Worm (Caenorhabditis elegans) whole organism, late embryonic: ENCODE results near the gene D1053.4.

Experiments used
- C08G9.2 ChIP-seq: sonication (generic microtip); optimal IDR thresholded peaks from 2 replicates; lab custom pipeline; 2016; ENCODE audit warnings: mild to moderate bottlenecking, missing genetic modification characterization, moderate library complexity, missing compliant biosample characterization
- F13H6.1 ChIP-seq: sonication (generic microtip); optimal IDR thresholded peaks from 2 replicates; lab custom pipeline; 2016; ENCODE audit warnings: missing genetic modification characterization, missing compliant biosample characterization
- K02D7.2 ChIP-seq: sonication (generic microtip); optimal IDR thresholded peaks from 2 replicates; lab custom pipeline; 2017; ENCODE audit warnings: mild to moderate bottlenecking, missing genetic modification characterization, missing compliant biosample characterization
- K09A11.1 ChIP-seq: sonication (generic microtip); optimal IDR thresholded peaks from 2 replicates; lab custom pipeline; 2017; ENCODE audit warnings: antibody characterized with exemption, mild to moderate bottlenecking, missing genetic modification characterization, missing compliant biosample characterization; ENCODE audit not compliant: insufficient read depth
- ceh-14 ChIP-seq: sonication (generic microtip); optimal IDR thresholded peaks from 2 replicates; lab custom pipeline; 2016; ENCODE audit warnings: missing genotype, missing genetic modification characterization, missing compliant biosample characterization
- ceh-19 ChIP-seq: fragments of 200-800 bp; sonication (Bioruptor generic); optimal IDR thresholded peaks from 2 replicates; lab custom pipeline; 2018; ENCODE audit warnings: mild to moderate bottlenecking, missing genetic modification characterization, missing compliant biosample characterization
- ceh-22 ChIP-seq: sonication (generic microtip); optimal IDR thresholded peaks from 2 replicates; lab custom pipeline; 2017; ENCODE audit warnings: missing biosample characterization, missing genetic modification characterization
- ceh-24 ChIP-seq: sonication (generic microtip); optimal IDR thresholded peaks from 2 replicates; lab custom pipeline; 2016; ENCODE audit warnings: mild to moderate bottlenecking, missing genetic modification characterization, missing compliant biosample characterization
- ceh-30 ChIP-seq: fragments of 150-350 bp; optimal IDR thresholded peaks from 2 replicates; lab custom pipeline; 2014; ENCODE audit warnings: missing biosample characterization, missing genetic modification characterization
- ceh-45 ChIP-seq: fragments of 200-800 bp; sonication (Bioruptor generic); IDR thresholded peaks from 2 replicates; pipeline ENCODE4 v1.3.6; 2022; ENCODE audit warnings: missing genetic modification reagents, missing genetic modification characterization, missing compliant biosample characterization
- ceh-6 ChIP-seq: fragments of 200-800 bp; sonication (Bioruptor generic); optimal IDR thresholded peaks from 2 replicates; lab custom pipeline; 2018; ENCODE audit warnings: mild to moderate bottlenecking, missing genetic modification characterization, missing compliant biosample characterization
- ceh-9 ChIP-seq: sonication (generic microtip); optimal IDR thresholded peaks from 2 replicates; lab custom pipeline; 2016; ENCODE audit warnings: mild to moderate bottlenecking, missing genetic modification characterization, inconsistent platforms, missing compliant biosample characterization
- che-1 ChIP-seq: sonication (generic microtip); optimal IDR thresholded peaks from 2 replicates; lab custom pipeline; 2016; ENCODE audit warnings: mild to moderate bottlenecking, missing genetic modification characterization, missing compliant biosample characterization
- elt-4 ChIP-seq: sonication (generic microtip); optimal IDR thresholded peaks from 2 replicates; lab custom pipeline; 2016; ENCODE audit warnings: missing genetic modification characterization, missing compliant biosample characterization
- fkh-10 ChIP-seq: fragments of 150-350 bp; optimal IDR thresholded peaks from 2 replicates; lab custom pipeline; 2014; ENCODE audit warnings: missing biosample characterization, missing genetic modification reagents, missing genetic modification characterization
- fkh-6 ChIP-seq: sonication (generic microtip); optimal IDR thresholded peaks from 2 replicates; lab custom pipeline; 2016; ENCODE audit warnings: missing genetic modification characterization, missing compliant biosample characterization
- hlh-30 ChIP-seq: sonication (generic microtip); optimal IDR thresholded peaks from 2 replicates; lab custom pipeline; 2017; ENCODE audit warnings: antibody characterized with exemption, missing genetic modification characterization, missing compliant biosample characterization; ENCODE audit not compliant: insufficient read depth
- hlh-6 ChIP-seq: sonication (generic microtip); optimal IDR thresholded peaks from 2 replicates; lab custom pipeline; 2016; ENCODE audit warnings: missing genotype, missing genetic modification characterization, missing compliant biosample characterization
- hlh-8 ChIP-seq: sonication (generic microtip); optimal IDR thresholded peaks from 2 replicates; lab custom pipeline; 2016; ENCODE audit warnings: missing genotype, missing genetic modification characterization, missing compliant biosample characterization
- lim-6 ChIP-seq: sonication (generic microtip); optimal IDR thresholded peaks from 2 replicates; lab custom pipeline; 2016; ENCODE audit warnings: missing genetic modification characterization, missing compliant biosample characterization
- lin-11 ChIP-seq: fragments of 200-800 bp; sonication (Bioruptor generic); optimal IDR thresholded peaks from 2 replicates; lab custom pipeline; 2018; ENCODE audit warnings: mild to moderate bottlenecking, missing genetic modification characterization, missing compliant biosample characterization
- npax-4 ChIP-seq: sonication (generic microtip); optimal IDR thresholded peaks from 2 replicates; lab custom pipeline; 2016; ENCODE audit warnings: missing genetic modification characterization, missing compliant biosample characterization
- pat-9 ChIP-seq: fragments of 200-800 bp; sonication (Bioruptor generic); optimal IDR thresholded peaks from 2 replicates; lab custom pipeline; 2018; ENCODE audit warnings: mild to moderate bottlenecking, missing genetic modification characterization, moderate library complexity, missing compliant biosample characterization
- pax-1 ChIP-seq: fragments of 150-350 bp; optimal IDR thresholded peaks from 2 replicates; lab custom pipeline; 2014; ENCODE audit warnings: missing biosample characterization, missing genetic modification characterization
- pha-4 ChIP-seq: fragments of 150-350 bp; optimal IDR thresholded peaks from 2 replicates; lab custom pipeline; 2018; ENCODE audit warnings: missing biosample characterization, missing genetic modification reagents, missing genetic modification characterization
- pqm-1 ChIP-seq: sonication (generic microtip); optimal IDR thresholded peaks from 2 replicates; lab custom pipeline; 2016; ENCODE audit warnings: missing genetic modification characterization, missing compliant biosample characterization
- pros-1 ChIP-seq: fragments of 150-350 bp; optimal IDR thresholded peaks from 2 replicates; lab custom pipeline; 2014; ENCODE audit warnings: missing biosample characterization, missing genetic modification reagents, missing genetic modification characterization
- rnt-1 ChIP-seq: sonication (generic microtip); optimal IDR thresholded peaks from 2 replicates; lab custom pipeline; 2016; ENCODE audit warnings: missing genetic modification characterization, missing compliant biosample characterization
- sox-2 ChIP-seq: fragments of 200-800 bp; sonication (Bioruptor generic); IDR thresholded peaks from 2 replicates; pipeline ENCODE4 v1.3.6; 2022; ENCODE audit warnings: missing genetic modification reagents, missing genetic modification characterization, missing compliant biosample characterization
- tbx-2 ChIP-seq: sonication (generic microtip); optimal IDR thresholded peaks from 2 replicates; lab custom pipeline; 2016; ENCODE audit warnings: missing genetic modification characterization, missing compliant biosample characterization
- unc-3 ChIP-seq, 2 experiments: fragments of 200-800 bp in 1 of 2; sonication (Bioruptor generic) in 1 of 2; sonication (generic microtip) in 1 of 2; conservative IDR thresholded peaks in 1 of 2; optimal IDR thresholded peaks in 1 of 2; 2 replicates each; pipeline versions ENCODE4 v1.3.6 to Lab custom; 2016 to 2022; ENCODE audit warnings: missing compliant biosample characterization in 2 of 2, missing genetic modification characterization in 2 of 2, missing genetic modification reagents in 1 of 2
- unc-42 ChIP-seq: sonication (generic microtip); optimal IDR thresholded peaks from 2 replicates; lab custom pipeline; 2016; ENCODE audit warnings: missing genotype, missing genetic modification characterization, missing compliant biosample characterization
- unc-55 ChIP-seq: sonication (generic microtip); optimal IDR thresholded peaks from 2 replicates; lab custom pipeline; 2017; ENCODE audit warnings: missing biosample characterization, missing genetic modification reagents, missing genetic modification characterization
- ztf-16 ChIP-seq: sonication (generic microtip); optimal IDR thresholded peaks from 2 replicates; lab custom pipeline; 2017; ENCODE audit warnings: missing genetic modification characterization, missing compliant biosample characterization

Gene D1053.4

ce11 chrX:11712230-11712853, 11.3 kb downstream of the D1053.4 start, which contains the start of gene col-180:
TSS of gene col-180 (minus strand) at chrX:11712280.
- TF ChIP-seq ceh-14 (tag; lab: Kevin White, UChicago) (no peak), ceh-9 (tag; lab: Kevin White, UChicago) (no peak), ceh-6 (GFP tag; lab: Kevin White, UChicago) (no peak), rnt-1 (no peak), K02D7.2 (tag; lab: Kevin White, UChicago) (no peak), hlh-30 (tag; lab: Kevin White, UChicago) (no peak), F13H6.1 (tag; lab: Kevin White, UChicago) (no peak), pros-1 (tag; lab: Kevin White, UChicago) (no peak), K09A11.1 (tag; lab: Kevin White, UChicago) (no peak)

- TF ChIP-seq ceh-45 (GFP tag; lab: Robert Waterston, UW), result 0 out of 2 replicates have a peak, but pooled peaks have one; percentile 14
- no peak for TF ChIP-seq npax-4 (tag; lab: Kevin White, UChicago)
- TF ChIP-seq elt-4 (tag; lab: Kevin White, UChicago), result peak; percentile 69
- TF ChIP-seq hlh-8 (tag; lab: Kevin White, UChicago), result no peak
- no peak for TF ChIP-seq ceh-24 (tag; lab: Kevin White, UChicago)
- TF ChIP-seq C08G9.2, result no peak
- no peak for TF ChIP-seq pros-1 (tag; lab: Kevin White, UChicago)
- TF ChIP-seq lin-11, result no peak
Observed at ce11 chrX:11711437-11712080, 12.0 kb downstream of the D1053.4 start.

- TF ChIP-seq unc-42 (peak; percentile 11), lim-6 (tag; lab: Kevin White, UChicago) (no peak), fkh-6 (tag; lab: Kevin White, UChicago) (no peak)
Observed at ce11 chrX:11710229-11710628, 13.4 kb downstream of the D1053.4 start, which contains the start of gene C44C10.11. TSS of gene C44C10.11 (minus strand) at chrX:11710343.

ce11 chrX:11702236-11702635, 21.4 kb downstream of the D1053.4 start, which contains the start of gene C44C10.3:
TSS of gene C44C10.3 (plus strand) at chrX:11702536.
- no peak for TF ChIP-seq ztf-16
- TF ChIP-seq che-1, result no peak
- TF ChIP-seq fkh-10 (GFP tag; lab: Kevin White, UChicago), result no peak
- no peak for TF ChIP-seq tbx-2 (tag; lab: Kevin White, UChicago)
- no peak for TF ChIP-seq pqm-1
- no peak for TF ChIP-seq unc-55
- TF ChIP-seq unc-3 (GFP tag; conservative IDR thresholded peaks at IDR 0.05; lab: Robert Waterston, UW), result no peak
- no peak for TF ChIP-seq unc-3 (tag; optimal IDR thresholded peaks at IDR 0.05; lab: Kevin White, UChicago)
- no peak for TF ChIP-seq ceh-30 (tag; lab: Kevin White, UChicago)
- TF ChIP-seq lim-6 (tag; lab: Kevin White, UChicago), result no peak
- no peak for TF ChIP-seq ceh-22 (tag; lab: Kevin White, UChicago)
- no peak for TF ChIP-seq ceh-6 (GFP tag; lab: Kevin White, UChicago)
- no peak for TF ChIP-seq ceh-19 (GFP tag; lab: Kevin White, UChicago)
- TF ChIP-seq pha-4 (tag; lab: Kevin White, UChicago), result no peak
- no peak for TF ChIP-seq sox-2 (GFP tag; lab: Robert Waterston, UW)
- TF ChIP-seq hlh-6 (tag; lab: Kevin White, UChicago), result no peak
- no peak for TF ChIP-seq pax-1 (tag; lab: Kevin White, UChicago)
- no peak for TF ChIP-seq K02D7.2 (tag; lab: Kevin White, UChicago)
- TF ChIP-seq pat-9 (tag; lab: Kevin White, UChicago), result no peak
- TF ChIP-seq, all 69 proteins: peak for 0
